Fruit fly (Drosophila melanogaster) whole organism, embryonic: ENCODE data around the gene CG14219.
A peak's percentile ranks its signal among the peaks of the same experiment; 100 is the strongest.

ENCODE experiments used
- Atf3 ChIP-seq: fragments of 200-800 bp; sonication (Bioruptor generic); optimal IDR thresholded peaks from 3 replicates; lab custom pipeline; 2016; ENCODE audit warnings: missing biosample characterization, missing genetic modification characterization
- Atf6 ChIP-seq: fragments of 200-800 bp; sonication (Bioruptor generic); IDR thresholded peaks from 2 replicates; pipeline ENCODE4 v1.3.6; 2022; ENCODE audit warnings: missing biosample characterization, missing genetic modification characterization
- CG11695 ChIP-seq: fragments of 200-800 bp; sonication (Bioruptor generic); IDR thresholded peaks from 3 replicates; pipeline ENCODE4 v1.3.6; 2022; ENCODE audit warnings: missing biosample characterization, missing genetic modification characterization
- CG12071 ChIP-seq: fragments of 200-800 bp; sonication (Bioruptor generic); optimal IDR thresholded peaks from 3 replicates; lab custom pipeline; 2018; ENCODE audit warnings: missing biosample characterization, mild to moderate bottlenecking, missing genetic modification characterization
- CG12769 ChIP-seq: fragments of 200-800 bp; sonication (Bioruptor generic); optimal IDR thresholded peaks from 2 replicates; lab custom pipeline; 2019; ENCODE audit warnings: missing biosample characterization, mild to moderate bottlenecking, missing genetic modification characterization, moderate library complexity
- CG13123 ChIP-seq: fragments of 200-800 bp; sonication (Bioruptor generic); optimal IDR thresholded peaks from 2 replicates; lab custom pipeline; 2016; ENCODE audit warnings: missing biosample characterization, missing genetic modification characterization
- CG14710 ChIP-seq: fragments of 200-800 bp; sonication (Bioruptor generic); optimal IDR thresholded peaks from 3 replicates; lab custom pipeline; 2019; ENCODE audit warnings: missing biosample characterization, mild to moderate bottlenecking, missing genetic modification characterization, moderate library complexity
- CG14860 ChIP-seq: fragments of 200-800 bp; sonication (Bioruptor generic); IDR thresholded peaks from 3 replicates; pipeline ENCODE4 v1.3.6; 2022; ENCODE audit warnings: missing biosample characterization, missing genetic modification characterization; ENCODE audit not compliant: partially characterized antibody
- CG14965 ChIP-seq: fragments of 200-800 bp; sonication (Bioruptor generic); optimal IDR thresholded peaks from 2 replicates; lab custom pipeline; 2016; ENCODE audit warnings: missing biosample characterization, missing genetic modification characterization, borderline replicate concordance
- CG15601 ChIP-seq: fragments of 200-800 bp; sonication (Bioruptor generic); optimal IDR thresholded peaks from 3 replicates; lab custom pipeline; 2019; ENCODE audit warnings: missing biosample characterization, mild to moderate bottlenecking, missing genetic modification characterization, moderate library complexity
- CG1647 ChIP-seq: fragments of 200-800 bp; sonication (Bioruptor generic); optimal IDR thresholded peaks from 3 replicates; lab custom pipeline; 2016; ENCODE audit warnings: missing biosample characterization, missing genetic modification characterization
- CG17186 ChIP-seq: fragments of 200-800 bp; sonication (Bioruptor generic); optimal IDR thresholded peaks from 3 replicates; lab custom pipeline; 2017; ENCODE audit warnings: missing biosample characterization, missing genetic modification reagents, missing genetic modification characterization
- CG2712 ChIP-seq: fragments of 200-800 bp; optimal IDR thresholded peaks from 3 replicates; lab custom pipeline; 2019; ENCODE audit warnings: missing biosample characterization, mild to moderate bottlenecking, missing genetic modification characterization, moderate library complexity
- CG31441 ChIP-seq: fragments of 200-800 bp; sonication (Bioruptor generic); IDR thresholded peaks from 2 replicates; pipeline ENCODE4 v1.3.6; 2022; ENCODE audit warnings: missing biosample characterization, missing genetic modification characterization
- CG33557 ChIP-seq: fragments of 200-800 bp; sonication (Bioruptor generic); optimal IDR thresholded peaks from 2 replicates; lab custom pipeline; 2019; ENCODE audit warnings: missing biosample characterization, mild to moderate bottlenecking, missing genetic modification characterization, moderate library complexity
- CG4820 ChIP-seq: fragments of 200-800 bp; sonication (Bioruptor generic); optimal IDR thresholded peaks from 3 replicates; lab custom pipeline; 2016; ENCODE audit warnings: missing biosample characterization, missing genetic modification characterization
- CG5245 ChIP-seq: fragments of 200-800 bp; sonication (Bioruptor generic); optimal IDR thresholded peaks from 3 replicates; lab custom pipeline; 2016; ENCODE audit warnings: missing biosample characterization, missing genetic modification characterization
- CG6689 ChIP-seq: fragments of 200-800 bp; sonication (Bioruptor generic); IDR thresholded peaks from 2 replicates; pipeline ENCODE4 v1.3.6; 2022; ENCODE audit warnings: missing biosample characterization, missing genetic modification characterization
- CG8765 ChIP-seq: fragments of 200-800 bp; sonication (Bioruptor generic); IDR thresholded peaks from 2 replicates; pipeline ENCODE4 v1.3.6; 2022; ENCODE audit warnings: missing biosample characterization, missing genetic modification characterization
- CG9437 ChIP-seq: fragments of 200-800 bp; sonication (Bioruptor generic); optimal IDR thresholded peaks from 2 replicates; lab custom pipeline; 2018; ENCODE audit warnings: missing biosample characterization, mild to moderate bottlenecking, missing genetic modification characterization
- ERR ChIP-seq: fragments of 200-800 bp; sonication (Bioruptor generic); optimal IDR thresholded peaks from 2 replicates; lab custom pipeline; 2016; ENCODE audit warnings: missing biosample characterization, missing genetic modification characterization
- Eip74EF ChIP-seq, 2 experiments: fragments of 200-800 bp in 1 of 2; fragments of >200 bp in 1 of 2; sonication (Bioruptor generic) in 1 of 2; optimal IDR thresholded peaks; 2 replicates each; lab custom pipeline; 2017 to 2019; ENCODE audit warnings: missing biosample characterization in 2 of 2, missing genetic modification characterization in 2 of 2, mild to moderate bottlenecking in 1 of 2, moderate library complexity in 1 of 2
- HLHmδ ChIP-seq: fragments of 200-800 bp; sonication (Bioruptor generic); optimal IDR thresholded peaks from 2 replicates; lab custom pipeline; 2018; ENCODE audit warnings: missing biosample characterization, mild to moderate bottlenecking, missing genetic modification characterization, moderate library complexity
- Hand ChIP-seq: fragments of 200-800 bp; sonication (Bioruptor generic); optimal IDR thresholded peaks from 2 replicates; lab custom pipeline; 2017; ENCODE audit warnings: mild to moderate bottlenecking, missing biosample characterization, missing genetic modification reagents, missing genetic modification characterization
- Hmr ChIP-seq: fragments of 200-800 bp; sonication (Bioruptor generic); optimal IDR thresholded peaks from 3 replicates; lab custom pipeline; 2017; ENCODE audit warnings: mild to moderate bottlenecking, missing biosample characterization, missing genetic modification reagents, missing genetic modification characterization
- Lim3 ChIP-seq: fragments of 200-800 bp; sonication (Bioruptor generic); IDR thresholded peaks from 2 replicates; pipeline ENCODE4 v1.3.6; 2022; ENCODE audit warnings: missing biosample characterization, missing genetic modification characterization
- Nf-YB ChIP-seq: fragments of 200-800 bp; sonication (Bioruptor generic); optimal IDR thresholded peaks from 3 replicates; lab custom pipeline; 2019; ENCODE audit warnings: missing biosample characterization, mild to moderate bottlenecking, missing genetic modification characterization, moderate library complexity
- Oaz ChIP-seq: fragments of 200-800 bp; sonication (Bioruptor generic); IDR thresholded peaks from 2 replicates; pipeline ENCODE4 v1.3.6; 2022; ENCODE audit warnings: missing biosample characterization, missing genetic modification characterization
- Rfx ChIP-seq: fragments of 200-800 bp; sonication (Bioruptor generic); IDR thresholded peaks from 2 replicates; pipeline ENCODE4 v1.3.6; 2022; ENCODE audit warnings: missing biosample characterization, missing genetic modification characterization
- Rx ChIP-seq: fragments of 200-800 bp; sonication (Bioruptor generic); IDR thresholded peaks from 2 replicates; pipeline ENCODE4 v1.3.6; 2022; ENCODE audit warnings: missing biosample characterization, missing genetic modification characterization
- Spps ChIP-seq: fragments of 200-800 bp; sonication (Bioruptor generic); optimal IDR thresholded peaks from 2 replicates; lab custom pipeline; 2018; ENCODE audit warnings: missing biosample characterization, mild to moderate bottlenecking, missing genetic modification characterization
- Xbp1 ChIP-seq: fragments of 200-800 bp; sonication (Bioruptor generic); optimal IDR thresholded peaks from 3 replicates; lab custom pipeline; 2016; ENCODE audit warnings: missing biosample characterization, mild to moderate bottlenecking, missing genetic modification characterization
- ac ChIP-seq: fragments of 200-800 bp; sonication (Bioruptor generic); optimal IDR thresholded peaks from 3 replicates; lab custom pipeline; 2017; ENCODE audit warnings: missing biosample characterization, mild to moderate bottlenecking, missing genetic modification characterization
- aop ChIP-seq: fragments of 200-800 bp; sonication (Bioruptor generic); IDR thresholded peaks from 2 replicates; pipeline ENCODE4 v1.3.6; 2022; ENCODE audit warnings: missing biosample characterization, missing genetic modification characterization
- bigmax ChIP-seq: fragments of 200-800 bp; sonication (Bioruptor generic); optimal IDR thresholded peaks from 2 replicates; lab custom pipeline; 2018; ENCODE audit warnings: missing biosample characterization, mild to moderate bottlenecking, missing genetic modification characterization
- bowl ChIP-seq: fragments of 200-800 bp; sonication (Bioruptor generic); IDR thresholded peaks from 2 replicates; pipeline ENCODE4 v1.3.6; 2022; ENCODE audit warnings: missing biosample characterization, missing genetic modification characterization
- caup ChIP-seq: fragments of 200-800 bp; sonication (Bioruptor generic); optimal IDR thresholded peaks from 3 replicates; lab custom pipeline; 2017; ENCODE audit warnings: missing biosample characterization, mild to moderate bottlenecking, missing genetic modification characterization, moderate library complexity; ENCODE audit not compliant: severe bottlenecking
- chinmo ChIP-seq: fragments of 200-800 bp; sonication (Bioruptor generic); IDR thresholded peaks from 4 replicates; pipeline ENCODE4 v1.3.6; 2022; ENCODE audit warnings: missing biosample characterization, missing genetic modification characterization; ENCODE audit not compliant: partially characterized antibody
- ftz-f1 ChIP-seq: fragments of 200-800 bp; sonication (Bioruptor generic); optimal IDR thresholded peaks from 2 replicates; lab custom pipeline; 2016; ENCODE audit warnings: missing biosample characterization, missing genetic modification characterization
- fu2 ChIP-seq: fragments of 200-800 bp; sonication (Bioruptor generic); optimal IDR thresholded peaks from 2 replicates; lab custom pipeline; 2016; ENCODE audit warnings: missing biosample characterization, missing genetic modification characterization
- gem ChIP-seq: fragments of 200-800 bp; sonication (Bioruptor generic); optimal IDR thresholded peaks from 2 replicates; lab custom pipeline; 2019; ENCODE audit warnings: missing biosample characterization, mild to moderate bottlenecking, missing genetic modification characterization, moderate library complexity
- ken ChIP-seq: fragments of 200-800 bp; sonication (Bioruptor generic); IDR thresholded peaks from 3 replicates; pipeline ENCODE4 v1.3.6; 2022; ENCODE audit warnings: missing biosample characterization, missing genetic modification characterization
- lilli ChIP-seq: fragments of 200-800 bp; sonication (Bioruptor generic); optimal IDR thresholded peaks from 3 replicates; lab custom pipeline; 2016; ENCODE audit warnings: missing biosample characterization, missing genetic modification characterization
- lov ChIP-seq, 2 experiments: fragments of 200-800 bp in 1 of 2; fragments of >200 bp in 1 of 2; sonication (Bioruptor generic) in 1 of 2; IDR thresholded peaks in 1 of 2; optimal IDR thresholded peaks in 1 of 2; 2 replicates in 1 of 2; 3 replicates in 1 of 2; pipeline versions ENCODE4 v1.3.6 to Lab custom; 2017 to 2022; ENCODE audit warnings: missing biosample characterization in 1 of 2, missing genetic modification characterization in 1 of 2
- pnt ChIP-seq: fragments of 200-800 bp; sonication (Bioruptor generic); optimal IDR thresholded peaks from 3 replicates; lab custom pipeline; 2016; ENCODE audit warnings: missing biosample characterization, missing genetic modification characterization
- pzg ChIP-seq: fragments of 200-800 bp; sonication (Bioruptor generic); optimal IDR thresholded peaks from 3 replicates; lab custom pipeline; 2018; ENCODE audit warnings: missing biosample characterization, mild to moderate bottlenecking, missing genetic modification characterization, moderate library complexity
- tio ChIP-seq: fragments of 200-800 bp; sonication (Bioruptor generic); optimal IDR thresholded peaks from 2 replicates; lab custom pipeline; 2017; ENCODE audit warnings: missing biosample characterization, missing genetic modification characterization, inconsistent platforms
- toy ChIP-seq: fragments of 200-800 bp; sonication (Bioruptor generic); IDR thresholded peaks from 2 replicates; pipeline ENCODE4 v1.3.6; 2022; ENCODE audit warnings: missing biosample characterization, missing genetic modification characterization
- unc-4 ChIP-seq: fragments of 200-800 bp; sonication (Bioruptor generic); IDR thresholded peaks from 2 replicates; pipeline ENCODE4 v1.3.6; 2022; ENCODE audit warnings: missing biosample characterization, missing genetic modification characterization; ENCODE audit not compliant: partially characterized antibody
- wek ChIP-seq: fragments of 200-800 bp; sonication (Bioruptor generic); optimal IDR thresholded peaks from 3 replicates; lab custom pipeline; 2018; ENCODE audit warnings: missing biosample characterization, mild to moderate bottlenecking, missing genetic modification characterization, moderate library complexity

Gene CG14219

dm6 chrX:19637002-19637420, 47.0 kb upstream of the CG14219 start (continued):
- no peak for TF ChIP-seq lilli (GFP tag; lab: Kevin White, UChicago)
- TF ChIP-seq bowl (GFP tag; lab: Robert Waterston, UW), result no peak
- TF ChIP-seq chinmo (GFP tag; lab: Robert Waterston, UW), result peak; percentile 83; the same call in 3 of the 4 replicates
- no peak for TF ChIP-seq CG13123 (GFP tag; lab: Kevin White, UChicago)
- no peak for TF ChIP-seq gem (tag; lab: Kevin White, UChicago)
- peak; percentile 17 for TF ChIP-seq pzg (GFP tag; lab: Kevin White, UChicago)
- no peak for TF ChIP-seq Lim3 (GFP tag; lab: Robert Waterston, UW)
- TF ChIP-seq ac (GFP tag; lab: Kevin White, UChicago), result no peak
- TF ChIP-seq unc-4 (GFP tag; lab: Robert Waterston, UW), result no peak
- TF ChIP-seq CG5245 (GFP tag; lab: Kevin White, UChicago), result no peak
- peak; percentile 10 for TF ChIP-seq wek (GFP tag; lab: Kevin White, UChicago)
- TF ChIP-seq CG11695 (GFP tag; lab: Robert Waterston, UW), result peak; percentile 9; the same call in 1 of the 3 replicates
- TF ChIP-seq ken (GFP tag; lab: Robert Waterston, UW), result no peak
- TF ChIP-seq CG8765 (GFP tag; lab: Robert Waterston, UW), result no peak
- no peak for TF ChIP-seq Atf6 (GFP tag; lab: Robert Waterston, UW)
- TF ChIP-seq Oaz, result no peak
- TF ChIP-seq pnt (GFP tag; lab: Kevin White, UChicago), result no peak
- TF ChIP-seq CG17186 (GFP tag; lab: Kevin White, UChicago), result no peak
- TF ChIP-seq CG33557, result no peak
- no peak for TF ChIP-seq CG4820 (GFP tag; lab: Kevin White, UChicago)
- no peak for TF ChIP-seq CG31441
- TF ChIP-seq bigmax (GFP tag; lab: Kevin White, UChicago), result no peak
- TF ChIP-seq CG12071 (GFP tag; lab: Kevin White, UChicago), result no peak
- TF ChIP-seq aop, result no peak
- TF ChIP-seq Atf3, result no peak
- no peak for TF ChIP-seq lov (optimal IDR thresholded peaks at IDR 0.05; lab: Kevin White, UChicago)
- TF ChIP-seq lov (GFP tag; IDR thresholded peaks at IDR 0.05; lab: Robert Waterston, UW), result no peak
- TF ChIP-seq CG14965, result no peak
- no peak for TF ChIP-seq tio
- no peak for TF ChIP-seq CG9437 (GFP tag; lab: Kevin White, UChicago)
- peak; percentile 80 for TF ChIP-seq HLHmδ (GFP tag; lab: Kevin White, UChicago)
- no peak for TF ChIP-seq Rfx (GFP tag; lab: Robert Waterston, UW)
- TF ChIP-seq toy (GFP tag; lab: Robert Waterston, UW), result no peak
- TF ChIP-seq CG15601 (tag; lab: Kevin White, UChicago), result no peak
- no peak for TF ChIP-seq fu2 (GFP tag; lab: Kevin White, UChicago)
- TF ChIP-seq CG1647, result no peak
- TF ChIP-seq Xbp1, result no peak
- no peak for TF ChIP-seq Spps
- TF ChIP-seq ftz-f1 (GFP tag; lab: Kevin White, UChicago), result no peak
- TF ChIP-seq Rx (GFP tag; lab: Robert Waterston, UW), result no peak
- TF ChIP-seq CG2712, result no peak
- TF ChIP-seq Nf-YB (GFP tag; lab: Kevin White, UChicago), result no peak
- no peak for TF ChIP-seq caup
- no peak for TF ChIP-seq CG14860 (GFP tag; lab: Robert Waterston, UW)
- no peak for TF ChIP-seq Hmr (GFP tag; lab: Kevin White, UChicago)
- TF ChIP-seq CG14710 (tag; lab: Kevin White, UChicago), result no peak
- TF ChIP-seq Hand, result peak; percentile 12
- TF ChIP-seq CG12769 (tag; lab: Kevin White, UChicago), result no peak
- no peak for TF ChIP-seq CG6689
- TF ChIP-seq Eip74EF (GFP tag; optimal IDR thresholded peaks at IDR 0.05; lab: Kevin White, UChicago), result no peak
- TF ChIP-seq ERR, result no peak
